Fruit fly (Drosophila melanogaster): ENCODE results near the gene CG34299.

The CG34299 gene

dm6 chr3R:30222236-30222635, 27.1 kb upstream of the CG34299 start (continued):
- TF ChIP-seq Dek (tag; optimal IDR thresholded peaks at IDR 0.05) (no peak), Ptx1 (GFP tag; IDR thresholded peaks at IDR 0.05) (no peak), CG12104 (GFP tag; optimal IDR thresholded peaks at IDR 0.05) (no peak), CG1832 (GFP tag; optimal IDR thresholded peaks at IDR 0.05) (no peak), cas (GFP tag; IDR thresholded peaks at IDR 0.05) (no peak), Mrtf (GFP tag; IDR thresholded peaks at IDR 0.05) (no peak), sna (GFP tag; IDR thresholded peaks at IDR 0.05; ENCODE audit: partially characterized antibody) (no peak), cato (GFP tag; optimal IDR thresholded peaks at IDR 0.05; ENCODE audit: borderline replicate concordance) (no peak), CG2678 (tag; optimal IDR thresholded peaks at IDR 0.05) (peak; percentile 27), vvl (GFP tag; IDR thresholded peaks at IDR 0.05) (peak; percentile 46; the same call in 1 of the 2 replicates), tin (GFP tag; optimal IDR thresholded peaks at IDR 0.05) (no peak), CG4424 (GFP tag; optimal IDR thresholded peaks at IDR 0.05) (no peak), CG2202 (tag; optimal IDR thresholded peaks at IDR 0.05) (no peak), CG1024 (GFP tag; IDR thresholded peaks at IDR 0.05) (no peak), Aef1 (GFP tag; IDR thresholded peaks at IDR 0.05) (no peak), CG4707 (GFP tag; optimal IDR thresholded peaks at IDR 0.05) (no peak), insv (GFP tag; optimal IDR thresholded peaks at IDR 0.05) (no peak), pan (optimal IDR thresholded peaks at IDR 0.05) (no peak), pan (GFP tag; optimal IDR thresholded peaks at IDR 0.05 in 1 of 2, IDR thresholded peaks at IDR 0.05 in 1 of 2) (peak in 1 of 2 experiments; percentile 50), Atf6 (GFP tag; IDR thresholded peaks at IDR 0.05) (no peak), CG6272 (GFP tag; IDR thresholded peaks at IDR 0.05) (no peak), hb (GFP tag; IDR thresholded peaks at IDR 0.05; ENCODE audit: partially characterized antibody) (no peak), klu (GFP tag; IDR thresholded peaks at IDR 0.05) (no peak), fru (optimal IDR thresholded peaks at IDR 0.05) (no peak), HHEX (GFP tag; optimal IDR thresholded peaks at IDR 0.05) (no peak), org-1 (GFP tag; optimal IDR thresholded peaks at IDR 0.05) (no peak), Hand (GFP tag; optimal IDR thresholded peaks at IDR 0.05) (no peak), Nf-YA (GFP tag; IDR thresholded peaks at IDR 0.05) (no peak), dysf (GFP tag; IDR thresholded peaks at IDR 0.05) (0 out of 3 replicates have a peak, but pooled peaks have one; percentile 6), CkIIα-i1 (GFP tag; IDR thresholded peaks at IDR 0.05) (no peak), eyg (GFP tag; optimal IDR thresholded peaks at IDR 0.05) (no peak), Hr51 (GFP tag; optimal IDR thresholded peaks at IDR 0.05) (peak in 1 of 2 experiments; percentile 19), ewg (GFP tag; optimal IDR thresholded peaks at IDR 0.05) (no peak), NK7.1 (GFP tag; optimal IDR thresholded peaks at IDR 0.05) (no peak), Sin3A (optimal IDR thresholded peaks at IDR 0.05) (no peak), Nf-YC (tag; optimal IDR thresholded peaks at IDR 0.05) (no peak), inv (GFP tag; IDR thresholded peaks at IDR 0.05; ENCODE audit: partially characterized antibody) (no peak), Kr (GFP tag; optimal IDR thresholded peaks at IDR 0.05) (no peak), CG3065 (GFP tag; optimal IDR thresholded peaks at IDR 0.05) (no peak), CHES-1-like (GFP tag; optimal IDR thresholded peaks at IDR 0.05) (no peak), CG7786 (GFP tag; optimal IDR thresholded peaks at IDR 0.05) (no peak), Xrp1 (GFP tag; IDR thresholded peaks at IDR 0.05) (peak; percentile 77), CG16863 (GFP tag; optimal IDR thresholded peaks at IDR 0.05) (no peak), CG2129 (GFP tag; IDR thresholded peaks at IDR 0.05; ENCODE audit: partially characterized antibody) (no peak), Dp (GFP tag; optimal IDR thresholded peaks at IDR 0.05) (no peak), gro (GFP tag; optimal IDR thresholded peaks at IDR 0.05) (no peak), pros (GFP tag; optimal IDR thresholded peaks at IDR 0.05) (no peak), Sry-β (GFP tag; optimal IDR thresholded peaks at IDR 0.05) (peak; percentile 73), Poxn (GFP tag; IDR thresholded peaks at IDR 0.05) (no peak), Scr (GFP tag; IDR thresholded peaks at IDR 0.05; ENCODE audit: partially characterized antibody) (no peak), CG4360 (GFP tag; IDR thresholded peaks at IDR 0.05) (no peak), C15 (GFP tag; IDR thresholded peaks at IDR 0.05) (no peak), CG6689 (GFP tag; IDR thresholded peaks at IDR 0.05) (peak; percentile 52; the same call in 1 of the 2 replicates)

All from whole organism, embryonic.